Worm (Caenorhabditis elegans) whole organism, L4 larva: Measurements from ENCODE around the gene spp-20.

Experiments used
- F10B5.3 ChIP-seq: sonication (generic microtip); optimal IDR thresholded peaks from 2 replicates; lab custom pipeline; 2016; ENCODE audit warnings: mild to moderate bottlenecking, missing genetic modification characterization, missing compliant biosample characterization
- F26F4.8 ChIP-seq: fragments of 200-800 bp; sonication (Bioruptor generic); conservative IDR thresholded peaks from 2 replicates; pipeline ENCODE4 v1.3.6; 2022; ENCODE audit warnings: missing genetic modification characterization, missing compliant biosample characterization
- F49E8.2 ChIP-seq: sonication (generic microtip); optimal IDR thresholded peaks from 2 replicates; lab custom pipeline; 2016; ENCODE audit warnings: missing compliant biosample characterization, mild to moderate bottlenecking, missing genetic modification characterization, borderline replicate concordance
- T20F7.1 ChIP-seq: fragments of 200-800 bp; sonication (Bioruptor generic); optimal IDR thresholded peaks from 2 replicates; lab custom pipeline; 2018; ENCODE audit warnings: mild to moderate bottlenecking, missing genetic modification characterization, missing compliant biosample characterization
- aha-1 ChIP-seq: fragments of 150-350 bp; peaks from one replicate; lab custom pipeline; 2014; ENCODE audit warnings: missing biosample characterization, missing genetic modification characterization
- aly-2 ChIP-seq: sonication (generic microtip); optimal IDR thresholded peaks from 2 replicates; lab custom pipeline; 2018; ENCODE audit warnings: missing biosample characterization, missing genetic modification characterization
- arid-1 ChIP-seq: fragments of 200-800 bp; sonication (Bioruptor generic); conservative IDR thresholded peaks from 2 replicates; pipeline ENCODE4 v1.3.6; 2022; ENCODE audit warnings: missing genetic modification reagents, missing genetic modification characterization, missing compliant biosample characterization
- ceh-20 ChIP-seq: fragments of 200-800 bp; sonication (Bioruptor generic); IDR thresholded peaks from 2 replicates; pipeline ENCODE4 v1.3.6; 2022; ENCODE audit warnings: missing genetic modification reagents, missing genetic modification characterization, missing compliant biosample characterization
- daf-16 ChIP-seq, 3 experiments: sonication (generic microtip); optimal IDR thresholded peaks; 2 replicates each; lab custom pipeline; 2016 to 2017; ENCODE audit warnings: missing genetic modification characterization in 3 of 3, missing genetic modification reagents in 3 of 3, mild to moderate bottlenecking in 2 of 3, missing compliant biosample characterization in 2 of 3, missing biosample characterization in 1 of 3, moderate library complexity in 1 of 3
- daf-19 ChIP-seq: fragments of 200-800 bp; sonication (Bioruptor generic); conservative IDR thresholded peaks from 2 replicates; pipeline ENCODE4 v1.3.6; 2022; ENCODE audit warnings: missing genetic modification characterization, missing compliant biosample characterization
- daf-8 ChIP-seq: fragments of 200-800 bp; sonication (Bioruptor generic); IDR thresholded peaks from 2 replicates; pipeline ENCODE4 v1.3.6; 2022; ENCODE audit warnings: missing genetic modification characterization, missing compliant biosample characterization
- dmd-6 ChIP-seq: fragments of 200-800 bp; sonication (Bioruptor generic); IDR thresholded peaks from 2 replicates; pipeline ENCODE4 v1.3.6; 2022; ENCODE audit warnings: missing genetic modification reagents, missing genetic modification characterization, missing compliant biosample characterization
- dmd-8 ChIP-seq: fragments of 200-800 bp; sonication (Bioruptor generic); IDR thresholded peaks from 2 replicates; pipeline ENCODE4 v1.3.6; 2022; ENCODE audit warnings: missing genetic modification characterization, missing compliant biosample characterization
- dmd-9 ChIP-seq: fragments of 200-800 bp; sonication (Bioruptor generic); IDR thresholded peaks from 2 replicates; pipeline ENCODE4 v1.3.6; 2022; ENCODE audit warnings: missing genetic modification reagents, missing genetic modification characterization, missing compliant biosample characterization
- dpl-1 ChIP-seq: fragments of 150-350 bp; optimal IDR thresholded peaks from 2 replicates; lab custom pipeline; 2014; ENCODE audit warnings: missing biosample characterization, missing genetic modification reagents, missing genetic modification characterization
- dve-1 ChIP-seq: sonication (generic microtip); optimal IDR thresholded peaks from 2 replicates; lab custom pipeline; 2017; ENCODE audit warnings: antibody characterized with exemption, mild to moderate bottlenecking, missing genetic modification characterization, missing compliant biosample characterization; ENCODE audit not compliant: insufficient read depth
- fos-1 ChIP-seq: fragments of 150-350 bp; optimal IDR thresholded peaks from 2 replicates; lab custom pipeline; 2014; ENCODE audit warnings: missing biosample characterization, missing genetic modification characterization
- hif-1 ChIP-seq, 2 experiments: sonication (generic microtip); optimal IDR thresholded peaks; 2 replicates each; lab custom pipeline; 2016 to 2017; ENCODE audit warnings: missing compliant biosample characterization in 2 of 2, missing genetic modification characterization in 2 of 2, missing genetic modification reagents in 2 of 2, missing genotype in 2 of 2, mild to moderate bottlenecking in 1 of 2
- hlh-11 ChIP-seq: fragments of 200-800 bp; sonication (Bioruptor generic); optimal IDR thresholded peaks from 2 replicates; lab custom pipeline; 2018; ENCODE audit warnings: mild to moderate bottlenecking, missing genetic modification characterization, missing compliant biosample characterization
- hmg-1.1 ChIP-seq: fragments of 200-800 bp; sonication (Bioruptor generic); IDR thresholded peaks from 2 replicates; pipeline ENCODE4 v1.3.6; 2022; ENCODE audit warnings: missing genetic modification reagents, missing genetic modification characterization, missing compliant biosample characterization
- lin-1 ChIP-seq: fragments of 200-800 bp; sonication (Bioruptor generic); IDR thresholded peaks from 2 replicates; pipeline ENCODE4 v1.3.6; 2022; ENCODE audit warnings: missing genetic modification reagents, missing genetic modification characterization, missing compliant biosample characterization
- lin-29 ChIP-seq: fragments of 200-800 bp; sonication (Bioruptor generic); IDR thresholded peaks from 2 replicates; pipeline ENCODE4 v1.3.6; 2022; ENCODE audit warnings: missing genetic modification reagents, missing genetic modification characterization, missing compliant biosample characterization
- lsy-2 ChIP-seq, 2 experiments: fragments of 150-350 bp in 1 of 2; sonication (generic microtip) in 1 of 2; optimal IDR thresholded peaks; 2 replicates each; lab custom pipeline; 2014 to 2017; ENCODE audit warnings: missing biosample characterization in 2 of 2, missing genetic modification characterization in 2 of 2
- madf-9 ChIP-seq: fragments of 200-800 bp; sonication (Bioruptor generic); conservative IDR thresholded peaks from 2 replicates; pipeline ENCODE4 v1.3.6; 2022; ENCODE audit warnings: missing genetic modification reagents, missing genetic modification characterization, missing compliant biosample characterization
- mes-2 ChIP-seq: sonication (generic microtip); optimal IDR thresholded peaks from 2 replicates; lab custom pipeline; 2016; ENCODE audit warnings: missing genotype, mild to moderate bottlenecking, missing genetic modification characterization, missing compliant biosample characterization; ENCODE audit not compliant: poor library complexity, severe bottlenecking
- nhr-102 ChIP-seq: sonication (generic microtip); optimal IDR thresholded peaks from 2 replicates; lab custom pipeline; 2016; ENCODE audit warnings: mild to moderate bottlenecking, missing genetic modification characterization, moderate library complexity, missing compliant biosample characterization
- nhr-41 ChIP-seq: fragments of 200-800 bp; sonication (Bioruptor generic); IDR thresholded peaks from 2 replicates; pipeline ENCODE4 v1.3.6; 2022; ENCODE audit warnings: missing genetic modification reagents, missing genetic modification characterization, missing compliant biosample characterization
- nhr-48 ChIP-seq: sonication (generic microtip); optimal IDR thresholded peaks from 2 replicates; lab custom pipeline; 2016; ENCODE audit warnings: mild to moderate bottlenecking, missing genetic modification characterization, missing compliant biosample characterization
- nhr-77 ChIP-seq: fragments of 150-350 bp; optimal IDR thresholded peaks from 2 replicates; lab custom pipeline; 2014; ENCODE audit warnings: missing biosample characterization, missing genetic modification characterization
- pha-4 ChIP-seq, 2 experiments: fragments of 150-350 bp in 1 of 2; fragments of 200-800 bp in 1 of 2; sonication (Bioruptor generic) in 1 of 2; IDR thresholded peaks in 1 of 2; optimal IDR thresholded peaks in 1 of 2; 2 replicates each; pipeline versions ENCODE4 v1.3.6 to Lab custom; 2014 to 2022; ENCODE audit warnings: missing genetic modification characterization in 2 of 2, missing genetic modification reagents in 2 of 2, missing biosample characterization in 1 of 2, missing compliant biosample characterization in 1 of 2
- pqm-1 ChIP-seq: sonication (generic microtip); optimal IDR thresholded peaks from 2 replicates; lab custom pipeline; 2017; ENCODE audit warnings: missing biosample characterization, missing genetic modification characterization
- rbr-2 ChIP-seq: sonication (generic microtip); optimal IDR thresholded peaks from 2 replicates; lab custom pipeline; 2016; ENCODE audit warnings: missing genotype, missing genetic modification characterization, missing compliant biosample characterization
- saeg-2 ChIP-seq: fragments of 200-800 bp; sonication (Bioruptor generic); IDR thresholded peaks from 2 replicates; pipeline ENCODE4 v1.3.6; 2022; ENCODE audit warnings: missing genetic modification reagents, missing genetic modification characterization, missing compliant biosample characterization
- set-16 ChIP-seq: fragments of 200-800 bp; sonication (Bioruptor generic); IDR thresholded peaks from 2 replicates; pipeline ENCODE4 v1.3.6; 2022; ENCODE audit warnings: missing genetic modification reagents, missing genetic modification characterization, missing compliant biosample characterization
- snpc-1.2 ChIP-seq: fragments of 200-800 bp; sonication (Bioruptor generic); IDR thresholded peaks from 2 replicates; pipeline ENCODE4 v1.3.6; 2022; ENCODE audit warnings: missing genetic modification reagents, missing genetic modification characterization, missing compliant biosample characterization
- tra-1 ChIP-seq: fragments of 200-800 bp; sonication (Bioruptor generic); IDR thresholded peaks from 2 replicates; pipeline ENCODE4 v1.3.6; 2022; ENCODE audit warnings: missing genetic modification reagents, missing genetic modification characterization, missing compliant biosample characterization
- unc-62 ChIP-seq, 3 experiments: fragments of 150-350 bp in 1 of 3; sonication (generic microtip); optimal IDR thresholded peaks in 2 of 3; peaks in 1 of 3; 1 replicate in 1 of 3; 2 replicates in 2 of 3; lab custom pipeline; 2014 to 2017; ENCODE audit warnings: missing biosample characterization in 3 of 3, missing genetic modification characterization in 3 of 3, missing genetic modification reagents in 3 of 3, missing genotype in 1 of 3
- vab-7 ChIP-seq: fragments of 200-800 bp; sonication (Bioruptor generic); IDR thresholded peaks from 2 replicates; pipeline ENCODE4 v1.3.6; 2022; ENCODE audit warnings: missing genetic modification reagents, missing genetic modification characterization, missing compliant biosample characterization
- zag-1 ChIP-seq: fragments of 150-350 bp; optimal IDR thresholded peaks from 2 replicates; lab custom pipeline; 2014; ENCODE audit warnings: missing biosample characterization, missing genetic modification characterization
- ztf-7 ChIP-seq: fragments of 150-350 bp; optimal IDR thresholded peaks from 2 replicates; lab custom pipeline; 2014; ENCODE audit warnings: missing biosample characterization, missing genetic modification characterization

The spp-20 gene

DNA sequence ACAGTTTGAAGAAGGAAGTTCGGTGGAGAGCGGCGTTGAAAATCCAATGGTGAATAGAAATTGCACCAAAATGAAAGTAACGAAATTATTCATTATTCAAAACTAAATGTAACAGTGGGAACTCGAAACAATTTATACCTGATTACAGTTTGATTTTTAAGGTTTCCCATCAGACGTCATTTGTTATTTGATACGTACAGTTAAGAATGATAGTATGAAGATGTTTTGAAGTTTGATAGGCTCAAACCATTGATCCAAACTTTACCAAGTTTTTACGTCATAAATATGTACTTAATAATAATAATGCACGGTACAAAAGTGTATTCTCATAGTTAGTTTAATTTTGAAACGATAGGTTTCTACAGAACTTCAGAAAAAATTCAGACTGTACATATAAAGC lies at the start of gene spp-20:
Gene spp-20 (minus strand): TSS at position 101 of the 400 bp plus-strand sequence.
- TF ChIP-seq F10B5.3 (tag; lab: Kevin White, UChicago) (no peak), fos-1 (no peak)

- TF ChIP-seq pqm-1 (peak; percentile 11), tra-1 (GFP tag; lab: Robert Waterston, UW) (no peak), daf-16 (GFP tag; optimal IDR thresholded peaks at IDR 0.05; lab: Kevin White, UChicago) (no peak), daf-16 (tag; optimal IDR thresholded peaks at IDR 0.05; lab: Kevin White, UChicago) (peak; percentile 62), nhr-48 (tag; lab: Kevin White, UChicago) (no peak), daf-8 (GFP tag; lab: Robert Waterston, UW) (no peak), nhr-77 (no peak), vab-7 (GFP tag; lab: Robert Waterston, UW) (no peak), set-16 (no peak), daf-19 (GFP tag; lab: Robert Waterston, UW) (no peak), dmd-6 (peak; percentile 24; the same call in 1 of the 2 replicates), hmg-1.1 (GFP tag; lab: Robert Waterston, UW) (no peak), lsy-2 (tag; optimal IDR thresholded peaks at IDR 0.05; lab: Kevin White, UChicago) (peak in 1 of 2 experiments; percentile 46), F49E8.2 (tag; lab: Kevin White, UChicago) (no peak), dve-1 (tag; lab: Kevin White, UChicago) (peak; percentile 47), lin-29 (GFP tag; lab: Robert Waterston, UW) (no peak), ceh-20 (no peak), hif-1 (tag; optimal IDR thresholded peaks at IDR 0.05; lab: Kevin White, UChicago) (no peak), ztf-7 (tag; lab: Kevin White, UChicago) (no peak), mes-2 (tag; lab: Kevin White, UChicago) (peak; percentile 25), saeg-2 (no peak), rbr-2 (tag; lab: Kevin White, UChicago) (no peak), aly-2 (tag; lab: Kevin White, UChicago) (no peak), nhr-41 (no peak), T20F7.1 (GFP tag; lab: Kevin White, UChicago) (no peak), dpl-1 (peak; percentile 11), F26F4.8 (no peak), fos-1 (no peak), unc-62 (GFP tag; optimal IDR thresholded peaks at IDR 0.05 in 1 of 2; lab: Kevin White, UChicago) (no peak), unc-62 (tag; optimal IDR thresholded peaks at IDR 0.05; lab: Kevin White, UChicago) (no peak), pha-4 (GFP tag; IDR thresholded peaks at IDR 0.05; lab: Robert Waterston, UW) (no peak; the same call in 1 of the 2 replicates), pha-4 (tag; optimal IDR thresholded peaks at IDR 0.05; lab: Kevin White, UChicago) (no peak), dmd-9 (GFP tag; lab: Robert Waterston, UW) (no peak), madf-9 (no peak), lin-1 (GFP tag; lab: Robert Waterston, UW) (no peak), hlh-11 (peak; percentile 31), aha-1 (tag; lab: Kevin White, UChicago) (no peak), dmd-8 (no peak), snpc-1.2 (GFP tag; lab: Robert Waterston, UW) (0 out of 2 replicates have a peak, but pooled peaks have one; percentile 41)
Measured at ce11 chrV:6606197-6606596, 48.2 kb upstream of the spp-20 start.

DNA sequence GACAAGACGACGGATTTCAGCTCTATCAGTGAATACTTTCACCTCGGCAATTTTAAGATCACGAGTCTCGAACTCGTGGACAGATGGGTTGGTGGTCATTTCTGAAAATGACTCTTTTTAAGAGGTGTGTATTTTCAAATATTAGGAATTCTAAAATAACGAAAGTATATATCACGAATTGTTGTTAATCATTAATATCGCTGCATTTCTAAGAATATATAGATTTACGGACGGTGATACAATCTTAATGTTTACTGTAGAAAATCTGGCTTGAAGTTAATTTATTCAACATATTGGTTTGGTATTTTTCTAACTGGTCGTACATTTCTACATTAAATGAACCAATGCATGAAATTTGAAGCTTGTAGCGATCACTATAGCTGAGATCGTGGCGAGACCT lies 47.3 kb upstream of the spp-20 start, which contains the start of gene ZK1055.7:
Gene ZK1055.7 (minus strand): TSS at position 101 of the 400 bp plus-strand sequence.
- TF ChIP-seq dve-1 (tag; lab: Kevin White, UChicago) (no peak), arid-1 (no peak), ceh-20 (no peak), zag-1 (tag; lab: Kevin White, UChicago) (no peak), nhr-102 (tag; lab: Kevin White, UChicago) (no peak)
- TF ChIP-seq, all 104 proteins: peak for 0
